Worm (Caenorhabditis elegans): ENCODE data around the gene mgrn-1.

DNA sequence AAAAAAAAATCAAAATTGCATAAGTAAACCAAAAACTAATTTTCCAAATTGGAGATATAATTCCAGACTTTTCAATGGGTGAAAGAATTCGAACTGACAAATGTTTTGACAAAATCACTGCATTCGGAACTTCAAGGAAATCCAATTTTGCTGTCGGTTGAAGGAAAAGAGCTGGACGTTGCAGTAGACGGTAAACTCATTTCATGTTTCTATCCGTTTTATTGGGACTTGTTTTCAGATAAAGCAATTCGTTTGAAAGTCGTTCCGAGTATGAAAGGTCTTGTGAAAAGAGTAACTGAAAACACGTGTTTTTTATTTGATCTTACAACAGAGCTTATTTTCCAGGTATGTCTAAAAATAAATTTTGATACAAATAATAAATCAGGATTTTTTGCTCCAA lies 4.6 kb upstream of the mgrn-1 start:
- TF ChIP-seq unc-62 (GFP tag; optimal IDR thresholded peaks at IDR 0.05): no peak
- TF ChIP-seq snpc-4 (GFP tag; optimal IDR thresholded peaks at IDR 0.05): no peak
- no peak for TF ChIP-seq snpc-4 (tag; optimal IDR thresholded peaks at IDR 0.05)

All from whole organism, young adult.